Worm (Caenorhabditis elegans): ENCODE measurements around the gene oac-8.

DNA sequence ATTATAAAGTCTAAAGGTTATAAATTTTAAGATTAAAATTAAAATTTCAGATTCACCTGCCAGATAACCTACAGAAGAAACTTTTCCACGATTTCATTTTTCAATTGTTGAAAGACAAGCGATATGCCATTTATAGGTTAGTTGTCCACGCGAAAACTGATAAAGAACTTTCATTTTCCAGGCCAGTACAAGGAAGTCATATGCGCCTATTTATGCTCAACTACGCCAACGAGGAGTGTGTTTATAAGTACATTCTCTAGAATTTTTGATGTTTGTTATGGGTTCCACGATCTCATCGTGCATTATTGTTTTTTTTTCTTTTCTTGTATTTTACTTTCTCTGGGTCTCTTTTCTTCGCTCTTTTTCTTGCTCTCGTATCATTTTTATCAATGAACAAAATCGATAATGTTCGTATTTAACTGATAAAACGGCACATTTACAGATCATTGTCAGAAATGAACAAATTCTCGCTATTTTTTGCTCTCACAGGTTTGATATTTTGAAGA, 22.3 kb downstream of the oac-8 start, which contains the start of gene R09H10.3:
- no peak for TF ChIP-seq unc-62 (GFP tag; optimal IDR thresholded peaks at IDR 0.05)
- no peak for TF ChIP-seq fkh-8 (tag; optimal IDR thresholded peaks at IDR 0.05)
- no peak for TF ChIP-seq C16A3.4 (tag; optimal IDR thresholded peaks at IDR 0.05)
- no peak for TF ChIP-seq nhr-11 (tag; optimal IDR thresholded peaks at IDR 0.05)
- no peak for TF ChIP-seq lsy-2 (tag; optimal IDR thresholded peaks at IDR 0.05)
